Fruit fly (Drosophila melanogaster): ENCODE data around the gene CG12024.
A peak's percentile ranks its signal among the peaks of the same experiment; 100 is the strongest.

CG12024 gene

dm6 chr3L:1856467-1857350, at the start of gene CG12024 (continued):
- TF ChIP-seq CG3032 (tag; optimal IDR thresholded peaks at IDR 0.05) (peak; percentile 66), CG32006 (GFP tag; optimal IDR thresholded peaks at IDR 0.05) (peak; percentile 71), CG6276 (GFP tag; optimal IDR thresholded peaks at IDR 0.05) (no peak)

DNA sequence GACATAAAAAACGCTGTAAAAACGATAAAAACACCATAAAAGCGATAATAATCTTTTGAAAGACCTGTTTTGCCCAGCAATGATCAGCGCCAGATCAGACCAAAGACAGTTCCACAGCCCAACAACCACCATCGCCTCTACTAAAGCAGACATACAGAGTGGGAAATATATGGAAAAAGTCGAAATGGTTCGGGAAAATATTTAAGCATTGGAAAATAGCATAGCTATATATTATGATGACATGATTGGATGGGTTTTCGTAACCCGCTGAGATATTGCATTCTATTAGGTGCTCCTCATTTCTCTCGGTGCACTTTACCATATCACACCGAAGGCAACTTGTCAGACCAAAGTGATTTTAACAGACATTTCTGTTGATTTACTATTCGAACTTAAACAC, 48.3 kb upstream of the CG12024 start:
- TF ChIP-seq CG3919 (GFP tag; optimal IDR thresholded peaks at IDR 0.05) (peak; percentile 90), CG8319 (GFP tag; optimal IDR thresholded peaks at IDR 0.05) (peak; percentile 75), CG11294 (GFP tag; IDR thresholded peaks at IDR 0.05) (peak; percentile 83), CG10631 (GFP tag; optimal IDR thresholded peaks at IDR 0.05) (no peak), Lpt (GFP tag; optimal IDR thresholded peaks at IDR 0.05) (peak; percentile 79), achi (GFP tag; optimal IDR thresholded peaks at IDR 0.05) (peak; percentile 85), Hr4 (GFP tag; optimal IDR thresholded peaks at IDR 0.05) (no peak), CG31627 (GFP tag; optimal IDR thresholded peaks at IDR 0.05) (peak; percentile 73), CG32006 (GFP tag; optimal IDR thresholded peaks at IDR 0.05) (peak; percentile 82), CG16779 (tag; optimal IDR thresholded peaks at IDR 0.05) (no peak), eg (GFP tag; IDR thresholded peaks at IDR 0.05) (peak; percentile 95), CG34406 (GFP tag; optimal IDR thresholded peaks at IDR 0.05) (peak; percentile 80), dac (GFP tag; optimal IDR thresholded peaks at IDR 0.05) (peak; percentile 28), Ets96B (tag; optimal IDR thresholded peaks at IDR 0.05) (peak; percentile 86), CG6276 (GFP tag; optimal IDR thresholded peaks at IDR 0.05) (no peak), Eip75B (GFP tag; optimal IDR thresholded peaks at IDR 0.05) (peak; percentile 84), salr (GFP tag; optimal IDR thresholded peaks at IDR 0.05) (peak in 1 of 2 experiments; percentile 73), lz (GFP tag; optimal IDR thresholded peaks at IDR 0.05) (peak; percentile 62), CG6854 (GFP tag; optimal IDR thresholded peaks at IDR 0.05) (no peak), Hr39 (GFP tag; optimal IDR thresholded peaks at IDR 0.05) (peak; percentile 78), Sox14 (GFP tag; optimal IDR thresholded peaks at IDR 0.05) (peak; percentile 85), net (GFP tag; optimal IDR thresholded peaks at IDR 0.05) (peak; percentile 84), Met (GFP tag; optimal IDR thresholded peaks at IDR 0.05) (no peak), OdsH (GFP tag; optimal IDR thresholded peaks at IDR 0.05) (no peak), pdm3 (GFP tag; optimal IDR thresholded peaks at IDR 0.05) (peak; percentile 87), dsx (GFP tag; optimal IDR thresholded peaks at IDR 0.05; ENCODE audit: poor library complexity, severe bottlenecking) (peak; percentile 85), ss (GFP tag; optimal IDR thresholded peaks at IDR 0.05) (peak; percentile 82 to 85), CG9139 (GFP tag; optimal IDR thresholded peaks at IDR 0.05) (no peak), acj6 (GFP tag; optimal IDR thresholded peaks at IDR 0.05) (peak; percentile 85), CG8119 (GFP tag; IDR thresholded peaks at IDR 0.05) (peak; percentile 86), CG6163 (GFP tag; IDR thresholded peaks at IDR 0.05) (peak; percentile 93), CG3032 (tag; optimal IDR thresholded peaks at IDR 0.05) (peak; percentile 84), CG6792 (GFP tag; optimal IDR thresholded peaks at IDR 0.05) (peak; percentile 84), CG1621 (tag; optimal IDR thresholded peaks at IDR 0.05) (peak; percentile 85), Hr38 (GFP tag; optimal IDR thresholded peaks at IDR 0.05) (no peak), vri (GFP tag; optimal IDR thresholded peaks at IDR 0.05) (no peak), Eip78C (GFP tag) (peak; percentile 96), CG11902 (GFP tag; optimal IDR thresholded peaks at IDR 0.05) (peak; percentile 74), CG6808 (GFP tag; optimal IDR thresholded peaks at IDR 0.05) (no peak), esn (GFP tag; optimal IDR thresholded peaks at IDR 0.05) (peak; percentile 79), Blimp-1 (GFP tag; optimal IDR thresholded peaks at IDR 0.05) (no peak), Smox (GFP tag; optimal IDR thresholded peaks at IDR 0.05) (no peak), Sox15 (GFP tag; optimal IDR thresholded peaks at IDR 0.05) (peak; percentile 72), CG10669 (GFP tag; optimal IDR thresholded peaks at IDR 0.05) (no peak), svp (GFP tag) (no peak), Eip93F (GFP tag; optimal IDR thresholded peaks at IDR 0.05) (no peak), fd59A (GFP tag; optimal IDR thresholded peaks at IDR 0.05) (peak; percentile 84), spab (GFP tag; optimal IDR thresholded peaks at IDR 0.05) (peak; percentile 82)

Measured in whole organism, prepupa.